Fruit fly (Drosophila melanogaster): ENCODE results near the gene CG33095.

The CG33095 gene

DNA sequence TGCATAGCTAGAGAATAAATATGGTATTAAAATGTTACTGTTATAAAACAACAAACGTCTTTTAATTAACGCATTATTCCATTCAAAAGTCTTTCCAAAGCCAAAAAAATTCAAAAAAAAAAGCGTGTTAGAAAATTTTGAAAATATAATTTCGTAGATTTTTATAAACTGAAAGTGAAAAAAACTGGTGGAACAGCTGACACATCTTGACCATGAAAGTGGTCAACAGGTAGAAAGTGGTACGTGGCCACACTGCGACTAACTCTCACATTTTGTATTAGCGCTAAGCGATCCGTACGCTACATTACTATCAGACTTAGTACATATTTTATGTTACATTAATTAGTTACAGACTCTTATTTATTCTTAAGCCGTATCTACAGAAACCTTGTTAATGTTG lies 26.6 kb upstream of the CG33095 start, which contains the start of gene CG11836:
Gene CG11836, plus strand, starts transcription at position 256 of the 400 bp plus-strand sequence.
- TF ChIP-seq CG10348 (GFP tag; IDR thresholded peaks at IDR 0.05) (no peak), CG9948 (tag; optimal IDR thresholded peaks at IDR 0.05) (no peak), CG32121 (GFP tag; IDR thresholded peaks at IDR 0.05) (no peak), CG17806 (tag; optimal IDR thresholded peaks at IDR 0.05) (no peak), CG12605 (GFP tag; IDR thresholded peaks at IDR 0.05) (no peak), Snoo (tag; optimal IDR thresholded peaks at IDR 0.05) (no peak), CG13204 (GFP tag; optimal IDR thresholded peaks at IDR 0.05) (no peak), gl (tag; optimal IDR thresholded peaks at IDR 0.05) (no peak), CG8301 (tag; optimal IDR thresholded peaks at IDR 0.05) (no peak), D1 (tag; optimal IDR thresholded peaks at IDR 0.05) (no peak), Pif1A (GFP tag; optimal IDR thresholded peaks at IDR 0.05) (no peak), CG34367 (tag; optimal IDR thresholded peaks at IDR 0.05) (no peak), EcR (GFP tag; optimal IDR thresholded peaks at IDR 0.05) (no peak)

DNA sequence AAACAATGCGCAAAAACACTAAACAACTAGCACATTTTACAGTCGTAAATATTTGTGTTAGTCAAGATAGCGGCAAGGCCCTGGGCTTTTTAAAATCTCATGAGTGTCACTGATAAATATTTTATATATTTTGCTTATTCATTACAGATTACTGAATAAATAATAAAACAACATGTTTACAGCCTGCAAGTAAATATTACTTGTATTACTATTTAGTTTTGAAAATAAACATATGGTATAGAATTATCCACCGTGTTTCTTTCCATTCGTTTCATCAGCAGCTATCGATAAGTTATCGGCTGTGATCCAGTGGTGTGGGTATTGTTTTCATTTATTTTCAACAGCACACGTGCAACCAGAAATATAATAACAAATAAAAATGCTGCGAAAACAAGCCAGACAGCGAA lies 22.9 kb upstream of the CG33095 start, which contains the start of the genes shams and CG11920:
Gene shams, minus strand, starts transcription at position 50 of the 407 bp plus-strand sequence.
Gene CG11920, plus strand, starts transcription at position 320 of the 407 bp plus-strand sequence.
- TF ChIP-seq CG8159 (tag; optimal IDR thresholded peaks at IDR 0.05) = peak; percentile 58
- TF ChIP-seq CG15710 (tag; optimal IDR thresholded peaks at IDR 0.05) = no peak

dm6 chr3R:25077280-25077820 lies 20.1 kb upstream of the CG33095 start:
- TF ChIP-seq CG12605 (GFP tag; IDR thresholded peaks at IDR 0.05) = no peak
- TF ChIP-seq CG9948 (tag; optimal IDR thresholded peaks at IDR 0.05) = no peak
- no peak for TF ChIP-seq CG32121 (GFP tag; IDR thresholded peaks at IDR 0.05)
- no peak for TF ChIP-seq D1 (tag; optimal IDR thresholded peaks at IDR 0.05)
- no peak for TF ChIP-seq EcR (GFP tag; optimal IDR thresholded peaks at IDR 0.05)
- no peak for TF ChIP-seq CG4496 (GFP tag; IDR thresholded peaks at IDR 0.05)
- no peak for TF ChIP-seq rn (GFP tag; IDR thresholded peaks at IDR 0.05)
- TF ChIP-seq fd96Ca (GFP tag; IDR thresholded peaks at IDR 0.05) = no peak
- TF ChIP-seq gl (tag; optimal IDR thresholded peaks at IDR 0.05) = no peak
- TF ChIP-seq Ets98B (GFP tag; IDR thresholded peaks at IDR 0.05) = no peak
- no peak for TF ChIP-seq CG17806 (tag; optimal IDR thresholded peaks at IDR 0.05)
- no peak for TF ChIP-seq CG8301 (tag; optimal IDR thresholded peaks at IDR 0.05)
- no peak for TF ChIP-seq CG15710 (tag; optimal IDR thresholded peaks at IDR 0.05)
- TF ChIP-seq CG34367 (tag; optimal IDR thresholded peaks at IDR 0.05) = no peak
- no peak for TF ChIP-seq CG8159 (tag; optimal IDR thresholded peaks at IDR 0.05)
- no peak for TF ChIP-seq Pif1A (GFP tag; optimal IDR thresholded peaks at IDR 0.05)
- no peak for TF ChIP-seq Snoo (tag; optimal IDR thresholded peaks at IDR 0.05)
- no peak for TF ChIP-seq CG13204 (GFP tag; optimal IDR thresholded peaks at IDR 0.05)
- no peak for TF ChIP-seq Pif1B (GFP tag; optimal IDR thresholded peaks at IDR 0.05)

- TF ChIP-seq EcR (GFP tag; optimal IDR thresholded peaks at IDR 0.05) = no peak
- TF ChIP-seq fd96Ca (GFP tag; IDR thresholded peaks at IDR 0.05) = no peak
- no peak for TF ChIP-seq CG14655 (GFP tag; optimal IDR thresholded peaks at IDR 0.05)
- TF ChIP-seq gl (tag; optimal IDR thresholded peaks at IDR 0.05) = no peak
Measured at dm6 chr3R:25078665-25079064, 18.8 kb upstream of the CG33095 start.

DNA sequence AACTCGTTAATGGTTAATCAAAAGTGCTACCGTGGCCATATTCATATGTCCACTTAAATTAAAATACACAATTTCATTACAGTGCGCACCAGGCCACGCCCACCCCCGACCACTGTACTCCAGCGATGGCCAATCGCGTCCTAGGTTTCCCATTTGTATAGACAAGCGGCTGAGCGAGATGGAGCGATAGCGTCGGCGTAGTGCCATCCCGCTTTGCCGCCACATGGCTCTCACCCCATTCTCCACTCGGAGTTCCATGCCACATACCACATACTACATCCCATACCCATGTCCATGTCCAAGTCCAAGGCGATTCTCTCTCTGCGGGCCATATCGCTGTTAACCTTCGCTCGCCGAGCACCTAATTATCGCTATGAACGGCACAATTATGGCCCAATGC lies 17.0 kb upstream of the CG33095 start:
- no peak for TF ChIP-seq CG15710 (tag; optimal IDR thresholded peaks at IDR 0.05)
- peak; percentile 46; the same call in 1 of the 2 replicates for TF ChIP-seq CG32121 (GFP tag; IDR thresholded peaks at IDR 0.05)

- TF ChIP-seq CG12605 (GFP tag; IDR thresholded peaks at IDR 0.05) = no peak
- TF ChIP-seq Snoo (tag; optimal IDR thresholded peaks at IDR 0.05) = no peak
- TF ChIP-seq CG4496 (GFP tag; IDR thresholded peaks at IDR 0.05) = 0 out of 3 replicates have a peak, but pooled peaks have one; percentile 42
- TF ChIP-seq D1 (tag; optimal IDR thresholded peaks at IDR 0.05) = no peak
- no peak for TF ChIP-seq EcR (GFP tag; optimal IDR thresholded peaks at IDR 0.05)
- TF ChIP-seq CG13204 (GFP tag; optimal IDR thresholded peaks at IDR 0.05) = peak; percentile 87
- TF ChIP-seq rn (GFP tag; IDR thresholded peaks at IDR 0.05) = no peak
- TF ChIP-seq CG10348 (GFP tag; IDR thresholded peaks at IDR 0.05) = no peak
- TF ChIP-seq Pif1B (GFP tag; optimal IDR thresholded peaks at IDR 0.05) = no peak
- TF ChIP-seq CG32121 (GFP tag; IDR thresholded peaks at IDR 0.05) = no peak
- TF ChIP-seq Pif1A (GFP tag; optimal IDR thresholded peaks at IDR 0.05) = no peak
Measured at dm6 chr3R:25082348-25082747, 15.1 kb upstream of the CG33095 start, which contains the start of gene fd96Ca. TSS of gene fd96Ca (plus strand) at chr3R:25082684.

dm6 chr3R:25094639-25095038 lies 2.8 kb upstream of the CG33095 start, which contains the start of gene fd96Cb:
TSS of gene fd96Cb (plus strand) at chr3R:25095012.
- TF ChIP-seq EcR (GFP tag; optimal IDR thresholded peaks at IDR 0.05) (no peak), Pif1B (GFP tag; optimal IDR thresholded peaks at IDR 0.05) (no peak), CG15710 (tag; optimal IDR thresholded peaks at IDR 0.05) (no peak), Snoo (tag; optimal IDR thresholded peaks at IDR 0.05) (no peak), CG9948 (tag; optimal IDR thresholded peaks at IDR 0.05) (no peak), CG8301 (tag; optimal IDR thresholded peaks at IDR 0.05) (no peak), CG13204 (GFP tag; optimal IDR thresholded peaks at IDR 0.05) (no peak), CG12605 (GFP tag; IDR thresholded peaks at IDR 0.05) (no peak), CG4496 (GFP tag; IDR thresholded peaks at IDR 0.05) (no peak; the same call in 2 of the 3 replicates), fd96Ca (GFP tag; IDR thresholded peaks at IDR 0.05) (no peak), D1 (tag; optimal IDR thresholded peaks at IDR 0.05) (no peak), CG17806 (tag; optimal IDR thresholded peaks at IDR 0.05) (no peak), rn (GFP tag; IDR thresholded peaks at IDR 0.05) (no peak), gl (tag; optimal IDR thresholded peaks at IDR 0.05) (no peak), CG32121 (GFP tag; IDR thresholded peaks at IDR 0.05) (no peak), CG10348 (GFP tag; IDR thresholded peaks at IDR 0.05) (no peak), Pif1A (GFP tag; optimal IDR thresholded peaks at IDR 0.05) (no peak), Ets98B (GFP tag; IDR thresholded peaks at IDR 0.05) (no peak)
